Fruit fly (Drosophila melanogaster) whole organism, pupa: Measurements from ENCODE around the gene CG34253.

Experiments
- CG17806 ChIP-seq: fragments of 200-800 bp; sonication (Bioruptor generic); optimal IDR thresholded peaks from 2 replicates; lab custom pipeline; 2018; ENCODE audit warnings: missing biosample characterization, mild to moderate bottlenecking, missing genetic modification characterization, moderate library complexity
- CG4496 ChIP-seq: fragments of 200-800 bp; sonication (Bioruptor generic); IDR thresholded peaks from 3 replicates; pipeline ENCODE4 v1.3.6; 2022; ENCODE audit warnings: missing biosample characterization, missing genetic modification characterization
- Snoo ChIP-seq: fragments of 200-800 bp; sonication (Bioruptor generic); optimal IDR thresholded peaks from 3 replicates; lab custom pipeline; 2017; ENCODE audit warnings: missing biosample characterization, mild to moderate bottlenecking, missing genetic modification characterization, inconsistent platforms

- TF ChIP-seq CG17806 (tag; lab: Kevin White, UChicago), result peak; percentile 80
- peak; percentile 85 for TF ChIP-seq CG4496 (GFP tag; lab: Robert Waterston, UW)
- TF ChIP-seq Snoo, result peak; percentile 55
These were observed 24.1 kb downstream of the CG34253 start for dm6 chr3L:18062959-18063510.
